In the genomic region with DNA sequence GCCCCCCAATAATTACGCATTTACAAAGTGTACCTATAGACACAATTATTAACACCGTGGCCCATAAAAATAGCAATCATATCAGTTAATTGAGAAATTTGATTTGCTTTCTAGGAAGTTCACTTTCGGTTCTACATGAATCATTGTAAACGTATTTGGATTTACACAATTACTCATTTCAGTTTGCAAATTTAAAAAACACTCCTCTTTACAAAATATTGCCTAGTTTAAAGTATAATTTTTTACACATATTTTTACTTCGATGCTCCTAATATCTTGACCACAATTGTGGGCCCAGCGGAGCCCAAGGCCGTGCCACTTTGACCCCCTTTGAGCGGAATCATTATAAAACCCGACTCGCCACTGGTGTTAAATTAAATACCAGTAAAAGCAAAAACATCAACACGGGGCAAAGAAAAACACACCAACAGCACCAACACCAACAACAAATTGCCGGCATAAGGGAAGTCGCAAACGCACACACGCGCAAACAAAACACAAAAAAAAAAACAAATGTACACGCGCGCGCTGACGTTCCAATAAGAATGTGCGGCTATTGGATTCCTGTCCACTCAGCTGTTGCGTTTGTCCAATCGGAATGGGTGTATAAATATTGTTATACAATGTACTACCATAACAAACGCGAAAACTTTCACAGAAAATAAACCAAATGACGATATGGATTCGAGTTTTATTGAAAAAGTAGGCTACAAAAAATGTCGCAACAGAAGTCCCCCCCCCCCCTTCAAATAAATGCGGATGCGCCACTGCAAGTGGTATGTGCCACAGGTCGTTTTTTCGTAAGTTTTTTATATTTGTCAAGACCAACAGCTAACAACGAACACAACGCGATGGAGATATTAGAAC, we compare ENCODE assay signal across 5 fruit fly cellular contexts.
TF ChIP-seq lines count a peak whose summit lies in the region.

No protein-coding gene starts in this region.

- TF ChIP-seq CTCF in whole organism, embryonic (GFP tag; optimal IDR thresholded peaks at IDR 0.05; lab: Kevin White, UChicago): no peak

TF ChIP-seq in whole organism, adult, 20 proteins besides CTCF, POLR2A, EP300 and RAD21 (continues in another document):
- peak; percentile 21 for TF ChIP-seq CG1620 (GFP tag; optimal IDR thresholded peaks at IDR 0.05; lab: Kevin White, UChicago)
- no peak for TF ChIP-seq Crg-1 (GFP tag; optimal IDR thresholded peaks at IDR 0.05; lab: Kevin White, UChicago)
- peak; percentile 62 for TF ChIP-seq CG12768 (GFP tag; optimal IDR thresholded peaks at IDR 0.05; lab: Kevin White, UChicago)
- TF ChIP-seq toe (GFP tag; optimal IDR thresholded peaks at IDR 0.05; lab: Kevin White, UChicago): peak; percentile 45
- TF ChIP-seq pad (GFP tag; optimal IDR thresholded peaks at IDR 0.05; lab: Kevin White, UChicago): peak; percentile 20
- TF ChIP-seq kay (GFP tag; lab: Kevin White, UChicago; ENCODE audit: borderline replicate concordance): no peak
- peak; percentile 80 for TF ChIP-seq CG7101 (tag; optimal IDR thresholded peaks at IDR 0.05; lab: Kevin White, UChicago)
- TF ChIP-seq Hr96 (GFP tag; optimal IDR thresholded peaks at IDR 0.05; lab: Kevin White, UChicago): no peak
- no peak for TF ChIP-seq cic (GFP tag; optimal IDR thresholded peaks at IDR 0.05; lab: Kevin White, UChicago)
- TF ChIP-seq Clk (GFP tag; optimal IDR thresholded peaks at IDR 0.05; lab: Kevin White, UChicago): peak; percentile 25
- TF ChIP-seq bab1 (GFP tag; optimal IDR thresholded peaks at IDR 0.05; lab: Kevin White, UChicago): peak; percentile 57
- peak; percentile 64 for TF ChIP-seq CG11617 (GFP tag; optimal IDR thresholded peaks at IDR 0.05; lab: Kevin White, UChicago)
- TF ChIP-seq tj (GFP tag; optimal IDR thresholded peaks at IDR 0.05; lab: Kevin White, UChicago): peak; percentile 73
- TF ChIP-seq ovo (GFP tag; optimal IDR thresholded peaks at IDR 0.05; lab: Kevin White, UChicago): peak; percentile 1
- TF ChIP-seq CG33017 (tag; optimal IDR thresholded peaks at IDR 0.05; lab: Kevin White, UChicago): peak; percentile 62
- no peak for TF ChIP-seq cnc (optimal IDR thresholded peaks at IDR 0.05; lab: Kevin White, UChicago)

TF ChIP-seq in whole organism, embryonic, 481 proteins besides CTCF, POLR2A, EP300 and RAD21 (continues in another document):
- peak; percentile 67 for TF ChIP-seq tap (tag; optimal IDR thresholded peaks at IDR 0.05; lab: Kevin White, UChicago)
- TF ChIP-seq CG9817 (tag; optimal IDR thresholded peaks at IDR 0.05; lab: Kevin White, UChicago): peak; percentile 72
- peak; percentile 9 for TF ChIP-seq btn (GFP tag; optimal IDR thresholded peaks at IDR 0.05; lab: Kevin White, UChicago)
- TF ChIP-seq Rfx (GFP tag; IDR thresholded peaks at IDR 0.05; lab: Robert Waterston, UW): peak; percentile 74
- TF ChIP-seq vvl (GFP tag; IDR thresholded peaks at IDR 0.05; lab: Robert Waterston, UW): peak; percentile 43; the same call in 1 of the 2 replicates
- TF ChIP-seq pb (GFP tag; optimal IDR thresholded peaks at IDR 0.05; lab: Kevin White, UChicago): peak; percentile 41
- peak; percentile 55 for TF ChIP-seq CG18262 (tag; optimal IDR thresholded peaks at IDR 0.05; lab: Kevin White, UChicago)
- peak; percentile 21 for TF ChIP-seq disco-r (GFP tag; optimal IDR thresholded peaks at IDR 0.05; lab: Kevin White, UChicago)
- peak; percentile 42; the same call in 2 of the 3 replicates for TF ChIP-seq tgo (GFP tag; IDR thresholded peaks at IDR 0.05; lab: Robert Waterston, UW)
- peak; percentile 57 for TF ChIP-seq CG12744 (GFP tag; optimal IDR thresholded peaks at IDR 0.05; lab: Kevin White, UChicago)
- peak; percentile 53 for TF ChIP-seq CG12219 (GFP tag; optimal IDR thresholded peaks at IDR 0.05; lab: Kevin White, UChicago)
- peak; percentile 63 for TF ChIP-seq ems (GFP tag; optimal IDR thresholded peaks at IDR 0.05; lab: Kevin White, UChicago)
- peak; percentile 37 for TF ChIP-seq Deaf1 (tag; optimal IDR thresholded peaks at IDR 0.05; lab: Kevin White, UChicago)
- TF ChIP-seq CG6813 (GFP tag; optimal IDR thresholded peaks at IDR 0.05; lab: Kevin White, UChicago): peak; percentile 48
- peak; percentile 30 for TF ChIP-seq NK7.1 (GFP tag; optimal IDR thresholded peaks at IDR 0.05; lab: Kevin White, UChicago)
- TF ChIP-seq onecut (GFP tag; IDR thresholded peaks at IDR 0.05; lab: Robert Waterston, UW): no peak

TF ChIP-seq in whole organism, prepupa, 60 proteins besides CTCF, POLR2A, EP300 and RAD21 (continues in another document):
- no peak for TF ChIP-seq fd59A (GFP tag; optimal IDR thresholded peaks at IDR 0.05; lab: Kevin White, UChicago)
- TF ChIP-seq OdsH (GFP tag; optimal IDR thresholded peaks at IDR 0.05; lab: Kevin White, UChicago): peak; percentile 7
- peak; percentile 7 for TF ChIP-seq Sox102F (GFP tag; optimal IDR thresholded peaks at IDR 0.05; lab: Kevin White, UChicago)
- TF ChIP-seq Blimp-1 (GFP tag; optimal IDR thresholded peaks at IDR 0.05; lab: Kevin White, UChicago): no peak
- TF ChIP-seq CG4318 (GFP tag; optimal IDR thresholded peaks at IDR 0.05; lab: Kevin White, UChicago): no peak
- TF ChIP-seq fkh (GFP tag; optimal IDR thresholded peaks at IDR 0.05; lab: Kevin White, UChicago): peak; percentile 37
- TF ChIP-seq CG3032 (tag; optimal IDR thresholded peaks at IDR 0.05; lab: Kevin White, UChicago): no peak
- TF ChIP-seq CG10669 (GFP tag; optimal IDR thresholded peaks at IDR 0.05; lab: Kevin White, UChicago): peak; percentile 25
- TF ChIP-seq Hr39 (GFP tag; optimal IDR thresholded peaks at IDR 0.05; lab: Kevin White, UChicago): peak; percentile 40
- 0 out of 2 replicates have a peak, but pooled peaks have one; percentile 33 for TF ChIP-seq CG15336 (GFP tag; IDR thresholded peaks at IDR 0.05; lab: Robert Waterston, UW)
- TF ChIP-seq Ets21C (GFP tag; optimal IDR thresholded peaks at IDR 0.05; lab: Kevin White, UChicago): no peak
- peak; percentile 5 for TF ChIP-seq esn (GFP tag; optimal IDR thresholded peaks at IDR 0.05; lab: Kevin White, UChicago)
- TF ChIP-seq CG3919 (GFP tag; optimal IDR thresholded peaks at IDR 0.05; lab: Kevin White, UChicago): peak; percentile 18
- TF ChIP-seq achi (GFP tag; optimal IDR thresholded peaks at IDR 0.05; lab: Kevin White, UChicago): peak; percentile 33
- TF ChIP-seq ss (GFP tag; optimal IDR thresholded peaks at IDR 0.05; lab: Kevin White, UChicago): no peak
- TF ChIP-seq CG8119 (GFP tag; IDR thresholded peaks at IDR 0.05; lab: Robert Waterston, UW): no peak
- no peak for TF ChIP-seq svp (GFP tag; lab: Kevin White, UChicago)

TF ChIP-seq in whole organism, pupa, 21 proteins besides CTCF, POLR2A, EP300 and RAD21:
- TF ChIP-seq CG17806 (tag; optimal IDR thresholded peaks at IDR 0.05; lab: Kevin White, UChicago) (peak; percentile 20), CG32121 (GFP tag; IDR thresholded peaks at IDR 0.05; lab: Robert Waterston, UW) (peak; percentile 7; the same call in 1 of the 2 replicates), CG9948 (tag; optimal IDR thresholded peaks at IDR 0.05; lab: Kevin White, UChicago) (peak; percentile 16), CG12605 (GFP tag; IDR thresholded peaks at IDR 0.05; lab: Robert Waterston, UW) (no peak), CG15710 (tag; optimal IDR thresholded peaks at IDR 0.05; lab: Kevin White, UChicago) (peak; percentile 6), fd96Ca (GFP tag; IDR thresholded peaks at IDR 0.05; lab: Robert Waterston, UW) (peak; percentile 19; the same call in 1 of the 3 replicates), CG4496 (GFP tag; IDR thresholded peaks at IDR 0.05; lab: Robert Waterston, UW) (peak; percentile 50; the same call in 2 of the 3 replicates), Pif1A (GFP tag; optimal IDR thresholded peaks at IDR 0.05; lab: Kevin White, UChicago) (peak; percentile 7), EcR (GFP tag; optimal IDR thresholded peaks at IDR 0.05; lab: Kevin White, UChicago) (no peak), CG8159 (tag; optimal IDR thresholded peaks at IDR 0.05; lab: Kevin White, UChicago) (peak; percentile 22), Ets98B (GFP tag; IDR thresholded peaks at IDR 0.05; lab: Robert Waterston, UW) (peak; percentile 14)
TF ChIP-seq in whole organism, pupa: peak in this region for 9.

TF ChIP-seq in whole organism, wandering third instar larva, 38 proteins besides CTCF, POLR2A, EP300 and RAD21:
- TF ChIP-seq rgr (GFP tag; optimal IDR thresholded peaks at IDR 0.05; lab: Kevin White, UChicago): peak; percentile 37
- TF ChIP-seq Sp1 (GFP tag; optimal IDR thresholded peaks at IDR 0.05; lab: Kevin White, UChicago): peak; percentile 19
- no peak for TF ChIP-seq usp (GFP tag; optimal IDR thresholded peaks at IDR 0.05; lab: Kevin White, UChicago)
- peak; percentile 20 for TF ChIP-seq h (GFP tag; optimal IDR thresholded peaks at IDR 0.05; lab: Kevin White, UChicago)
- no peak for TF ChIP-seq N (GFP tag; optimal IDR thresholded peaks at IDR 0.05; lab: Kevin White, UChicago)
- no peak for TF ChIP-seq CrebA (GFP tag; optimal IDR thresholded peaks at IDR 0.05; lab: Kevin White, UChicago; ENCODE audit: borderline replicate concordance)
- peak; percentile 3 for TF ChIP-seq sv (GFP tag; optimal IDR thresholded peaks at IDR 0.05; lab: Kevin White, UChicago)
- TF ChIP-seq HLH106 (tag; optimal IDR thresholded peaks at IDR 0.05; lab: Kevin White, UChicago): peak; percentile 29
- peak; percentile 31 for TF ChIP-seq br (GFP tag; optimal IDR thresholded peaks at IDR 0.05; lab: Kevin White, UChicago)
- peak; percentile 7 for TF ChIP-seq psq (GFP tag; optimal IDR thresholded peaks at IDR 0.05; lab: Kevin White, UChicago)
- TF ChIP-seq Vsx2 (GFP tag; optimal IDR thresholded peaks at IDR 0.05; lab: Kevin White, UChicago; ENCODE audit: partially characterized antibody): no peak
- TF ChIP-seq Hnf4 (GFP tag; optimal IDR thresholded peaks at IDR 0.05; lab: Kevin White, UChicago): peak; percentile 26
- no peak for TF ChIP-seq sage (GFP tag; optimal IDR thresholded peaks at IDR 0.05; lab: Kevin White, UChicago)
- peak; percentile 25 for TF ChIP-seq woc (GFP tag; optimal IDR thresholded peaks at IDR 0.05; lab: Kevin White, UChicago)
